Worm (Caenorhabditis elegans) whole organism, L2 larva: ENCODE measurements around the gene sem-5.

ENCODE experiments used
- C34F6.9 ChIP-seq: fragments of 150-350 bp; optimal IDR thresholded peaks from 2 replicates; lab custom pipeline; 2014; ENCODE audit warnings: missing biosample characterization, missing genetic modification characterization
- F13H6.1 ChIP-seq: sonication (generic microtip); optimal IDR thresholded peaks from 2 replicates; lab custom pipeline; 2016; ENCODE audit warnings: missing genetic modification characterization, missing compliant biosample characterization
- Y55F3AM.14 ChIP-seq: fragments of 200-800 bp; sonication (Bioruptor generic); optimal IDR thresholded peaks from 2 replicates; lab custom pipeline; 2018; ENCODE audit warnings: mild to moderate bottlenecking, missing genetic modification characterization, missing compliant biosample characterization
- ZK546.5 ChIP-seq: sonication (generic microtip); optimal IDR thresholded peaks from 2 replicates; lab custom pipeline; 2017; ENCODE audit warnings: missing biosample characterization, missing genetic modification characterization
- alr-1 ChIP-seq: fragments of 150-350 bp; optimal IDR thresholded peaks from 2 replicates; lab custom pipeline; 2014; ENCODE audit warnings: missing biosample characterization, missing genetic modification characterization
- aly-2 ChIP-seq: fragments of 150-350 bp; optimal IDR thresholded peaks from 2 replicates; lab custom pipeline; 2014; ENCODE audit warnings: missing biosample characterization, missing genetic modification characterization
- ama-1 ChIP-seq: fragments of 150-350 bp; optimal IDR thresholded peaks from 2 replicates; lab custom pipeline; 2018; ENCODE audit warnings: inconsistent platforms
- blmp-1 ChIP-seq: sonication (generic microtip); optimal IDR thresholded peaks from 2 replicates; lab custom pipeline; 2017; ENCODE audit warnings: missing genetic modification characterization, mild to moderate bottlenecking, missing compliant biosample characterization, antibody characterized with exemption, moderate library complexity; ENCODE audit not compliant: insufficient read depth
- ceh-16 ChIP-seq: fragments of 150-350 bp; optimal IDR thresholded peaks from 2 replicates; lab custom pipeline; 2014; ENCODE audit warnings: missing biosample characterization, missing genetic modification characterization
- ceh-82 ChIP-seq: fragments of 150-350 bp; optimal IDR thresholded peaks from 2 replicates; lab custom pipeline; 2014; ENCODE audit warnings: missing biosample characterization, missing genetic modification characterization
- crh-2 ChIP-seq: sonication (generic microtip); optimal IDR thresholded peaks from 2 replicates; lab custom pipeline; 2017; ENCODE audit warnings: missing biosample characterization, missing genetic modification characterization
- dmd-4 ChIP-seq: sonication (generic microtip); optimal IDR thresholded peaks from 2 replicates; lab custom pipeline; 2017; ENCODE audit warnings: missing biosample characterization, missing genetic modification characterization
- egl-27 ChIP-seq: sonication (generic microtip); optimal IDR thresholded peaks from 3 replicates; lab custom pipeline; 2017; ENCODE audit warnings: missing biosample characterization, missing genetic modification reagents, missing genetic modification characterization
- elt-1 ChIP-seq: fragments of 150-350 bp; optimal IDR thresholded peaks from 2 replicates; lab custom pipeline; 2014; ENCODE audit warnings: missing biosample characterization, missing genetic modification characterization
- elt-3 ChIP-seq: sonication (generic microtip); optimal IDR thresholded peaks from 2 replicates; lab custom pipeline; 2017; ENCODE audit warnings: missing biosample characterization, missing genetic modification characterization
- fos-1 ChIP-seq: fragments of 150-350 bp; optimal IDR thresholded peaks from 2 replicates; lab custom pipeline; 2014; ENCODE audit warnings: missing biosample characterization, missing genetic modification characterization
- gmeb-1 ChIP-seq: fragments of 150-350 bp; optimal IDR thresholded peaks from 2 replicates; lab custom pipeline; 2014; ENCODE audit warnings: missing biosample characterization, missing genetic modification characterization
- lin-11 ChIP-seq: fragments of 150-350 bp; sonication (generic microtip); optimal IDR thresholded peaks from 2 replicates; lab custom pipeline; 2014; ENCODE audit warnings: missing biosample characterization, missing genetic modification characterization, inconsistent platforms, mixed read lengths
- lin-13 ChIP-seq: fragments of 150-350 bp; optimal IDR thresholded peaks from 2 replicates; lab custom pipeline; 2014; ENCODE audit warnings: missing biosample characterization, missing genetic modification reagents, missing genetic modification characterization
- lin-39 ChIP-seq: fragments of 150-350 bp; optimal IDR thresholded peaks from 2 replicates; lab custom pipeline; 2014; ENCODE audit warnings: missing biosample characterization, missing genetic modification reagents, missing genetic modification characterization
- lsy-2 ChIP-seq, 2 experiments: fragments of 150-350 bp in 1 of 2; sonication (generic microtip) in 1 of 2; optimal IDR thresholded peaks; 2 replicates each; lab custom pipeline; 2014 to 2017; ENCODE audit warnings: missing biosample characterization in 2 of 2, missing genetic modification characterization in 2 of 2
- mab-5 ChIP-seq: fragments of 150-350 bp; optimal IDR thresholded peaks from 2 replicates; lab custom pipeline; 2014; ENCODE audit warnings: missing biosample characterization, missing genetic modification characterization
- mbf-1 ChIP-seq: sonication (generic microtip); optimal IDR thresholded peaks from 2 replicates; lab custom pipeline; 2017; ENCODE audit warnings: missing biosample characterization, missing genetic modification characterization
- mdl-1 ChIP-seq, 2 experiments: fragments of 150-350 bp in 1 of 2; sonication (generic microtip) in 1 of 2; optimal IDR thresholded peaks; 2 replicates each; lab custom pipeline; 2017; ENCODE audit warnings: missing biosample characterization in 2 of 2, missing genetic modification characterization in 2 of 2
- nhr-10 ChIP-seq: sonication (generic microtip); optimal IDR thresholded peaks from 2 replicates; lab custom pipeline; 2017; ENCODE audit warnings: missing biosample characterization, missing genetic modification characterization
- nhr-11 ChIP-seq: fragments of 150-350 bp; optimal IDR thresholded peaks from 2 replicates; lab custom pipeline; 2014; ENCODE audit warnings: missing biosample characterization, missing genetic modification characterization
- nhr-12 ChIP-seq: fragments of 150-350 bp; optimal IDR thresholded peaks from 2 replicates; lab custom pipeline; 2014; ENCODE audit warnings: missing biosample characterization, missing genetic modification characterization
- nhr-129 ChIP-seq: fragments of 150-350 bp; optimal IDR thresholded peaks from 2 replicates; lab custom pipeline; 2014; ENCODE audit warnings: missing biosample characterization, missing genetic modification characterization
- nhr-21 ChIP-seq: fragments of 150-350 bp; optimal IDR thresholded peaks from 2 replicates; lab custom pipeline; 2014; ENCODE audit warnings: missing biosample characterization, missing genetic modification characterization
- nhr-23 ChIP-seq: fragments of 150-350 bp; optimal IDR thresholded peaks from 2 replicates; lab custom pipeline; 2014; ENCODE audit warnings: missing biosample characterization, missing genetic modification reagents, missing genetic modification characterization
- nhr-237 ChIP-seq: fragments of 150-350 bp; optimal IDR thresholded peaks from 2 replicates; lab custom pipeline; 2014; ENCODE audit warnings: missing biosample characterization, missing genetic modification characterization
- nhr-25 ChIP-seq: fragments of 150-350 bp; sonication (generic microtip); optimal IDR thresholded peaks from 3 replicates; lab custom pipeline; 2014; ENCODE audit warnings: missing biosample characterization, missing genetic modification characterization
- nhr-6 ChIP-seq: fragments of 150-350 bp; optimal IDR thresholded peaks from 2 replicates; lab custom pipeline; 2014; ENCODE audit warnings: missing biosample characterization, missing genetic modification characterization
- nhr-77 ChIP-seq: fragments of 150-350 bp; optimal IDR thresholded peaks from 2 replicates; lab custom pipeline; 2014; ENCODE audit warnings: missing biosample characterization, missing genetic modification characterization
- peb-1 ChIP-seq: fragments of 150-350 bp; optimal IDR thresholded peaks from 2 replicates; lab custom pipeline; 2014; ENCODE audit warnings: missing biosample characterization, missing genetic modification characterization
- sem-4 ChIP-seq: fragments of 150-350 bp; optimal IDR thresholded peaks from 2 replicates; lab custom pipeline; 2014; ENCODE audit warnings: missing biosample characterization, missing genetic modification reagents, missing genetic modification characterization
- skn-1 ChIP-seq: sonication (generic microtip); optimal IDR thresholded peaks from 2 replicates; lab custom pipeline; 2017; ENCODE audit warnings: missing biosample characterization, missing genetic modification characterization
- sma-3 ChIP-seq: sonication (generic microtip); optimal IDR thresholded peaks from 2 replicates; lab custom pipeline; 2016; ENCODE audit warnings: missing genetic modification reagents, missing genetic modification characterization, missing compliant biosample characterization
- sma-9 ChIP-seq, 2 experiments: fragments of 150-350 bp in 1 of 2; sonication (generic microtip) in 1 of 2; optimal IDR thresholded peaks; 2 replicates each; lab custom pipeline; 2014 to 2016; ENCODE audit warnings: missing genetic modification characterization in 2 of 2, mild to moderate bottlenecking in 1 of 2, missing biosample characterization in 1 of 2, missing compliant biosample characterization in 1 of 2, missing genetic modification reagents in 1 of 2, moderate library complexity in 1 of 2
- snpc-4 ChIP-seq: fragments of 150-350 bp; optimal IDR thresholded peaks from 2 replicates; lab custom pipeline; 2014; ENCODE audit warnings: missing biosample characterization, missing genetic modification characterization
- unc-39 ChIP-seq: fragments of 150-350 bp; optimal IDR thresholded peaks from 2 replicates; lab custom pipeline; 2014; ENCODE audit warnings: missing biosample characterization, missing genetic modification characterization
- unc-55 ChIP-seq: fragments of 150-350 bp; sonication (generic microtip); optimal IDR thresholded peaks from 3 replicates; lab custom pipeline; 2014; ENCODE audit warnings: missing biosample characterization, missing genetic modification reagents, missing genetic modification characterization
- unc-62 ChIP-seq: fragments of 150-350 bp; optimal IDR thresholded peaks from 2 replicates; lab custom pipeline; 2014; ENCODE audit warnings: missing biosample characterization, missing genetic modification reagents, missing genetic modification characterization
- zag-1 ChIP-seq: fragments of 150-350 bp; optimal IDR thresholded peaks from 2 replicates; lab custom pipeline; 2014; ENCODE audit warnings: missing biosample characterization, missing genetic modification characterization
- ztf-1 ChIP-seq: fragments of 200-800 bp; sonication (Bioruptor generic); conservative IDR thresholded peaks from 2 replicates; pipeline ENCODE4 v1.3.6; 2022; ENCODE audit warnings: missing genetic modification characterization, missing compliant biosample characterization
- ztf-11 ChIP-seq: sonication (generic microtip); optimal IDR thresholded peaks from 2 replicates; lab custom pipeline; 2017; ENCODE audit warnings: missing biosample characterization, missing genetic modification characterization
- ztf-4 ChIP-seq: fragments of 150-350 bp; optimal IDR thresholded peaks from 2 replicates; lab custom pipeline; 2014; ENCODE audit warnings: missing biosample characterization, missing genetic modification characterization

sem-5 gene

DNA sequence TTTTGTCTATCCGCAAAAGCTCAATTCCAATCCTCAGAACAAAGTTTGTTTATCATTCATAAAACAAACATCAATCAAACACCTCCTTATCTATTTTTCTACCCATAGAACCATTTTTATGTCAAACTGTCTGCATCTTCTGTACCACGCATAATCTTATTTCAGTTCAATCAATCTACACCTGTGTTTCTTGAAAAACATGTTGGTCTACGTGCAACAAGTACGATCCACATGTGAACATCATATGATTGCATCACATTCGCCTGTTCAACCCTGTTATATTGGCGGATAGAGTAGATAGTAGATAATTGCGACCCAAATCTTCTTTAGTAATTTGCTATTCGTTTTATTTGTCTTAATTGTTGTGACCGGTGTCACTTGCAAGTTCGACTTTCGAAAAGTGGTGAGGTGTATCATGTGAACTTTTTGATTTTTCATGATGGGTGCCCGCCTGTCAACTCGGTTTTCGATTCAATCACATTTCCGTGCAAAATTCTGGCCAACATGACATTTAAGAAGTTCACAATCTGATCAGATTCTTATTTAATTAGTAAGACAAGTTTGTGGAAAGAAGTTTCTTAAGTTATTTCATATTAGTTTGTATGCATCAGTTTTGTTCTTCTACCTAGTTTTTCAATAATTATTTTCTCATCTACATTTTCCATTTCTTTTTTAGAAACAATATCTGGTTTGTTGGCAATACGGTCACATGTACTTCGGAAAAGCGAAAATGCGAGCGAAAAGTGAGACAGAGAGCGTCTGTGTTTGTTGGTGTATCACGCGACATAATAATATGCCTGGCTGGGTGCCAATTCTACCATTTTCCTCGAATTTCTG is 9.1 kb downstream of the sem-5 start (continued):
- TF ChIP-seq sem-4 (tag; lab: Kevin White, UChicago) (no peak), nhr-25 (tag; lab: Kevin White, UChicago) (peak; percentile 91), ztf-11 (no peak), lin-39 (no peak), nhr-77 (tag; lab: Kevin White, UChicago) (no peak), dmd-4 (tag; lab: Kevin White, UChicago) (no peak), skn-1 (tag; lab: Kevin White, UChicago) (no peak), crh-2 (peak; percentile 68), egl-27 (tag; lab: Kevin White, UChicago) (no peak), lsy-2 (tag; optimal IDR thresholded peaks at IDR 0.05; lab: Kevin White, UChicago) (peak in 1 of 2 experiments; percentile 8), nhr-129 (tag; lab: Kevin White, UChicago) (peak; percentile 99), gmeb-1 (tag; lab: Kevin White, UChicago) (peak; percentile 49), snpc-4 (tag; lab: Kevin White, UChicago) (no peak), sma-9 (GFP tag; optimal IDR thresholded peaks at IDR 0.05; lab: Kevin White, UChicago) (peak; percentile 83), sma-9 (tag; optimal IDR thresholded peaks at IDR 0.05; lab: Kevin White, UChicago) (no peak), elt-3 (tag; lab: Kevin White, UChicago) (no peak), C34F6.9 (tag; lab: Kevin White, UChicago) (peak; percentile 13), unc-55 (no peak), fos-1 (tag; lab: Kevin White, UChicago) (no peak), zag-1 (tag; lab: Kevin White, UChicago) (no peak), aly-2 (tag; lab: Kevin White, UChicago) (no peak), lin-13 (no peak)

DNA sequence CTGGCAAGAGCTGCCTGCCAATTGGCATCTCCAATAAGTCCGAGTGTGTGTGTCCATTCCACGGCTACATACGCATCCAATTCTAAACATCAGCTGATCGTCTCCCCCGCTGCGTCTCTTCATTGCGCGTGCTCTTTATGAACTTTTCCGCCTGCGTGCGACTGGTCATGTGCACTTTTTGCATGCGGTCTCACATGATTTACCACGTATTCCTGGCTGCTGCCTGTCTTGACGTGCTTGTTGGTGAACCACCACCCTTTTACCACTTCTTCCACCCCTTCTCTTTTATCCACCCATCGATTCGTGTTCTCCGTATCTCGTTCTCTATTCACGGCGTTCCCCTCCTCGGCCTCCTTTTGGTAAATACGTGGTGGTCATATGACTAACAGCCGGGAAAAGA is 9.9 kb downstream of the sem-5 start:
- no peak for TF ChIP-seq peb-1 (tag; lab: Kevin White, UChicago)
- TF ChIP-seq ceh-82 (tag; lab: Kevin White, UChicago), result no peak
- TF ChIP-seq nhr-11, result no peak
- peak; percentile 23 for TF ChIP-seq fos-1 (tag; lab: Kevin White, UChicago)
- peak; percentile 92 for TF ChIP-seq lin-11 (tag; lab: Kevin White, UChicago)
- no peak for TF ChIP-seq alr-1 (tag; lab: Kevin White, UChicago)
- TF ChIP-seq ztf-11, result no peak
- TF ChIP-seq crh-2, result peak; percentile 82
- peak; percentile 81 for TF ChIP-seq sem-4 (tag; lab: Kevin White, UChicago)
- peak; percentile 53 for TF ChIP-seq egl-27 (tag; lab: Kevin White, UChicago)
- TF ChIP-seq unc-62, result no peak
- no peak for TF ChIP-seq nhr-237 (tag; lab: Kevin White, UChicago)
- TF ChIP-seq ZK546.5 (tag; lab: Kevin White, UChicago), result no peak
- peak; percentile 38 for TF ChIP-seq ztf-4 (tag; lab: Kevin White, UChicago)
- TF ChIP-seq mab-5 (tag; lab: Kevin White, UChicago), result peak; percentile 64
- TF ChIP-seq ztf-1 (GFP tag; lab: Robert Waterston, UW), result no peak
- TF ChIP-seq lsy-2 (tag; optimal IDR thresholded peaks at IDR 0.05; lab: Kevin White, UChicago), result peak; percentile 18 to 80
- no peak for TF ChIP-seq nhr-23 (tag; lab: Kevin White, UChicago)
- peak; percentile 74 for TF ChIP-seq sma-3 (GFP tag; lab: Kevin White, UChicago)
- no peak for TF ChIP-seq nhr-10
- TF ChIP-seq gmeb-1 (tag; lab: Kevin White, UChicago), result peak; percentile 42
- TF ChIP-seq nhr-21 (tag; lab: Kevin White, UChicago), result peak; percentile 85
- no peak for TF ChIP-seq ama-1 (lab: Kevin White, UChicago)
- no peak for TF ChIP-seq blmp-1
- peak; percentile 55 to 80 for TF ChIP-seq mdl-1 (tag; optimal IDR thresholded peaks at IDR 0.05; lab: Kevin White, UChicago)
- no peak for TF ChIP-seq elt-1 (tag; lab: Kevin White, UChicago)
- peak; percentile 71 for TF ChIP-seq zag-1 (tag; lab: Kevin White, UChicago)
- peak; percentile 67 for TF ChIP-seq lin-13
- TF ChIP-seq C34F6.9 (tag; lab: Kevin White, UChicago), result peak; percentile 93
- TF ChIP-seq Y55F3AM.14, result peak; percentile 77
- TF ChIP-seq unc-55, result peak; percentile 77
- TF ChIP-seq ceh-16 (tag; lab: Kevin White, UChicago), result peak; percentile 14
- peak; percentile 77 for TF ChIP-seq nhr-6
- TF ChIP-seq lin-39, result no peak
- TF ChIP-seq sma-9 (GFP tag; optimal IDR thresholded peaks at IDR 0.05; lab: Kevin White, UChicago), result peak; percentile 86
- TF ChIP-seq sma-9 (tag; optimal IDR thresholded peaks at IDR 0.05; lab: Kevin White, UChicago), result no peak
- no peak for TF ChIP-seq mbf-1
- TF ChIP-seq nhr-129 (tag; lab: Kevin White, UChicago), result peak; percentile 91
- TF ChIP-seq aly-2 (tag; lab: Kevin White, UChicago), result no peak
- TF ChIP-seq nhr-25 (tag; lab: Kevin White, UChicago), result peak; percentile 61
- TF ChIP-seq snpc-4 (tag; lab: Kevin White, UChicago), result no peak
- no peak for TF ChIP-seq elt-3 (tag; lab: Kevin White, UChicago)
- TF ChIP-seq skn-1 (tag; lab: Kevin White, UChicago), result no peak
- TF ChIP-seq F13H6.1, result peak; percentile 82
- no peak for TF ChIP-seq dmd-4 (tag; lab: Kevin White, UChicago)
- no peak for TF ChIP-seq unc-39
- TF ChIP-seq nhr-77 (tag; lab: Kevin White, UChicago), result no peak
- TF ChIP-seq nhr-12 (tag; lab: Kevin White, UChicago), result no peak
